Worm (Caenorhabditis elegans): ENCODE measurements around the gene C24A8.5.

DNA sequence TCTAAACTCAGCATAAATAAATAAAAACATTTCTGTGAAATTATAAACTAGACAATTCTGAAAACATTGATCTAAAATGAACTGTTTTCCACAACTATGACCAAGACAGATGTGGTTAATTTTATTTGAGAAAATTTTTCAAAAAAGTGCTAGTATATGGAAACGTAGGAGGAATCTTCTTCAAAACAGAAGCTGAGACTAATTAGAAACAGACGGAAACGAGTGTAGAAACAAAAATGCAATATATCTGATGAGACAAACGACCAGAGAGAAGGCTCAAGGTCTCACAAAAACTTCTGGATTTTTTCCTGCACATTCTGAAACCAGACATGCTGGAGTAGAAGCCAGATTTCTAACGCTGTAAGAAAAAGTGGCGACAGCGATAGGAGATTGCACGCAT lies 32.8 kb downstream of the C24A8.5 start:
- TF ChIP-seq ref-2 (tag; optimal IDR thresholded peaks at IDR 0.05): no peak
- TF ChIP-seq fkh-10 (GFP tag; optimal IDR thresholded peaks at IDR 0.05): no peak
- TF ChIP-seq elt-2 (tag; optimal IDR thresholded peaks at IDR 0.05): no peak
- no peak for TF ChIP-seq dve-1 (tag; optimal IDR thresholded peaks at IDR 0.05)
- no peak for TF ChIP-seq pag-3 (tag; optimal IDR thresholded peaks at IDR 0.05; ENCODE audit: borderline replicate concordance)
- TF ChIP-seq ama-1 (optimal IDR thresholded peaks at IDR 0.05): no peak
- no peak for TF ChIP-seq pat-9 (tag; optimal IDR thresholded peaks at IDR 0.05)
- no peak for TF ChIP-seq ceh-9 (tag; optimal IDR thresholded peaks at IDR 0.05)
- TF ChIP-seq ceh-18 (tag; optimal IDR thresholded peaks at IDR 0.05): no peak

All from whole organism, late embryonic.